Worm (Caenorhabditis elegans) whole organism, L1 larva: Measurements from ENCODE around the gene kcnl-3.

ENCODE experiments used
- efl-3 ChIP-seq: fragments of 200-800 bp; sonication (Bioruptor generic); optimal IDR thresholded peaks from 2 replicates; lab custom pipeline; 2018; ENCODE audit warnings: mild to moderate bottlenecking, missing genetic modification characterization, missing compliant biosample characterization
- fkh-10 ChIP-seq: sonication (generic microtip); optimal IDR thresholded peaks from 2 replicates; lab custom pipeline; 2017; ENCODE audit warnings: missing biosample characterization, missing genetic modification reagents, missing genetic modification characterization
- fkh-8 ChIP-seq: sonication (generic microtip); optimal IDR thresholded peaks from 2 replicates; lab custom pipeline; 2016; ENCODE audit warnings: mild to moderate bottlenecking, missing genetic modification characterization, missing compliant biosample characterization
- hlh-17 ChIP-seq: fragments of 200-800 bp; sonication (Bioruptor generic); optimal IDR thresholded peaks from 2 replicates; lab custom pipeline; 2018; ENCODE audit warnings: missing genetic modification characterization, mild to moderate bottlenecking, missing compliant biosample characterization, moderate library complexity, borderline replicate concordance
- lin-13 ChIP-seq: fragments of 150-350 bp; optimal IDR thresholded peaks from 2 replicates; lab custom pipeline; 2014; ENCODE audit warnings: missing biosample characterization, missing genetic modification reagents, missing genetic modification characterization
- nhr-19 ChIP-seq: fragments of 200-800 bp; sonication (Bioruptor generic); conservative IDR thresholded peaks from 2 replicates; pipeline ENCODE4 v1.3.6; 2022; ENCODE audit warnings: missing genetic modification characterization, missing compliant biosample characterization
- nhr-77 ChIP-seq: fragments of 150-350 bp; optimal IDR thresholded peaks from 2 replicates; lab custom pipeline; 2014; ENCODE audit warnings: missing biosample characterization, missing genetic modification characterization
- pqm-1 ChIP-seq: sonication (generic microtip); optimal IDR thresholded peaks from 3 replicates; lab custom pipeline; 2017; ENCODE audit warnings: missing biosample characterization, missing genetic modification characterization
- skn-1 ChIP-seq: fragments of 150-350 bp; optimal IDR thresholded peaks from 2 replicates; lab custom pipeline; 2014; ENCODE audit warnings: missing biosample characterization, missing genetic modification characterization
- ztf-11 ChIP-seq, 2 experiments: sonication (generic microtip); optimal IDR thresholded peaks; 2 replicates each; lab custom pipeline; 2016 to 2017; ENCODE audit warnings: missing genetic modification characterization in 2 of 2, missing biosample characterization in 1 of 2, missing compliant biosample characterization in 1 of 2

- no peak for TF ChIP-seq pqm-1 (tag; lab: Kevin White, UChicago)
- no peak for TF ChIP-seq fkh-10 (GFP tag; lab: Kevin White, UChicago)
- TF ChIP-seq nhr-77 (tag; lab: Kevin White, UChicago), result no peak
- TF ChIP-seq skn-1, result no peak
- TF ChIP-seq efl-3 (GFP tag; lab: Kevin White, UChicago), result no peak
- no peak for TF ChIP-seq fkh-8 (tag; lab: Kevin White, UChicago)
- TF ChIP-seq hlh-17 (GFP tag; lab: Kevin White, UChicago), result no peak
- TF ChIP-seq lin-13 (GFP tag; lab: Kevin White, UChicago), result no peak
- no peak for TF ChIP-seq ztf-11 (tag; optimal IDR thresholded peaks at IDR 0.05; lab: Kevin White, UChicago)
- no peak for TF ChIP-seq nhr-19 (GFP tag; lab: Robert Waterston, UW)
These were observed 40.4 kb upstream of the kcnl-3 start for ce11 chrX:5346303-5346702.
